Worm (Caenorhabditis elegans): ENCODE results near the gene mcm-2.

Gene mcm-2

ce11 chrII:12050607-12051006 lies 44.2 kb upstream of the mcm-2 start:
- TF ChIP-seq F13C5.2 (tag; optimal IDR thresholded peaks at IDR 0.05) (no peak), tbx-11 (GFP tag; IDR thresholded peaks at IDR 0.05) (no peak), hmg-4 (GFP tag; optimal IDR thresholded peaks at IDR 0.05) (no peak), scrt-1 (GFP tag; IDR thresholded peaks at IDR 0.05) (no peak)

ce11 chrII:12049281-12049680 lies 42.9 kb upstream of the mcm-2 start, which contains the start of gene nadk-2:
nadk-2 (plus strand) TSS chrII:12049581.
- TF ChIP-seq ama-1 (optimal IDR thresholded peaks at IDR 0.05), result no peak
- no peak for TF ChIP-seq aly-1 (tag; optimal IDR thresholded peaks at IDR 0.05)
- no peak for TF ChIP-seq sea-1 (GFP tag; conservative IDR thresholded peaks at IDR 0.05)
- no peak for TF ChIP-seq tbx-11 (GFP tag; IDR thresholded peaks at IDR 0.05)
- TF ChIP-seq F13C5.2 (tag; optimal IDR thresholded peaks at IDR 0.05), result no peak
- TF ChIP-seq ets-7 (tag; optimal IDR thresholded peaks at IDR 0.05), result no peak
- no peak for TF ChIP-seq hmbx-1 (tag; optimal IDR thresholded peaks at IDR 0.05)
- no peak for TF ChIP-seq pes-1 (GFP tag; IDR thresholded peaks at IDR 0.05)
- no peak for TF ChIP-seq ceh-36 (tag; optimal IDR thresholded peaks at IDR 0.05)
- no peak for TF ChIP-seq hmg-4 (GFP tag; optimal IDR thresholded peaks at IDR 0.05)
- TF ChIP-seq B0310.2 (tag; optimal IDR thresholded peaks at IDR 0.05), result no peak
- TF ChIP-seq scrt-1 (GFP tag; IDR thresholded peaks at IDR 0.05), result no peak
- no peak for TF ChIP-seq hnd-1 (tag; optimal IDR thresholded peaks at IDR 0.05)
- TF ChIP-seq ceh-13 (GFP tag; optimal IDR thresholded peaks at IDR 0.05), result no peak
- TF ChIP-seq flt-1 (GFP tag; IDR thresholded peaks at IDR 0.05), result no peak
- TF ChIP-seq tbx-37 (GFP tag; conservative IDR thresholded peaks at IDR 0.05), result no peak
- TF ChIP-seq tra-4 (tag; optimal IDR thresholded peaks at IDR 0.05), result no peak

ce11 chrII:12042108-12042960 lies 35.9 kb upstream of the mcm-2 start, which contains the start of gene ippk-1:
ippk-1 (plus strand) TSS chrII:12042910.
- TF ChIP-seq aly-1 (tag; optimal IDR thresholded peaks at IDR 0.05), result no peak
- no peak; the same call in 1 of the 2 replicates for TF ChIP-seq flt-1 (GFP tag; IDR thresholded peaks at IDR 0.05)
- no peak for TF ChIP-seq ceh-36 (tag; optimal IDR thresholded peaks at IDR 0.05)
- TF ChIP-seq sea-1 (GFP tag; conservative IDR thresholded peaks at IDR 0.05), result peak; percentile 74; the same call in 1 of the 2 replicates
- peak; percentile 73 for TF ChIP-seq ets-7 (tag; optimal IDR thresholded peaks at IDR 0.05)
- peak; percentile 40 for TF ChIP-seq ceh-13 (GFP tag; optimal IDR thresholded peaks at IDR 0.05)
- 0 out of 2 replicates have a peak, but pooled peaks have one; percentile 54 for TF ChIP-seq tbx-11 (GFP tag; IDR thresholded peaks at IDR 0.05)
- no peak for TF ChIP-seq scrt-1 (GFP tag; IDR thresholded peaks at IDR 0.05)
- TF ChIP-seq tbx-37 (GFP tag; conservative IDR thresholded peaks at IDR 0.05), result no peak
- TF ChIP-seq hmg-4 (GFP tag; optimal IDR thresholded peaks at IDR 0.05), result peak; percentile 51
- peak; percentile 79 for TF ChIP-seq pes-1 (GFP tag; IDR thresholded peaks at IDR 0.05)
- peak; percentile 44 for TF ChIP-seq tra-4 (tag; optimal IDR thresholded peaks at IDR 0.05)
- TF ChIP-seq hmbx-1 (tag; optimal IDR thresholded peaks at IDR 0.05), result no peak
- TF ChIP-seq B0310.2 (tag; optimal IDR thresholded peaks at IDR 0.05), result peak; percentile 68
- TF ChIP-seq F13C5.2 (tag; optimal IDR thresholded peaks at IDR 0.05), result peak; percentile 71
- TF ChIP-seq hnd-1 (tag; optimal IDR thresholded peaks at IDR 0.05), result peak; percentile 46
- no peak for TF ChIP-seq ama-1 (optimal IDR thresholded peaks at IDR 0.05)

- TF ChIP-seq tra-4 (tag; optimal IDR thresholded peaks at IDR 0.05), result no peak
- TF ChIP-seq ceh-36 (tag; optimal IDR thresholded peaks at IDR 0.05), result no peak
- TF ChIP-seq tbx-11 (GFP tag; IDR thresholded peaks at IDR 0.05), result no peak
Observed at ce11 chrII:12041116-12041515, 34.7 kb upstream of the mcm-2 start.

- TF ChIP-seq ceh-13 (GFP tag; optimal IDR thresholded peaks at IDR 0.05), result no peak
- peak; percentile 23 for TF ChIP-seq F13C5.2 (tag; optimal IDR thresholded peaks at IDR 0.05)
Observed at ce11 chrII:12040167-12040566, 33.7 kb upstream of the mcm-2 start.

- TF ChIP-seq ceh-36 (tag; optimal IDR thresholded peaks at IDR 0.05), result no peak
- no peak for TF ChIP-seq F13C5.2 (tag; optimal IDR thresholded peaks at IDR 0.05)
- TF ChIP-seq aly-1 (tag; optimal IDR thresholded peaks at IDR 0.05), result no peak
- no peak for TF ChIP-seq tra-4 (tag; optimal IDR thresholded peaks at IDR 0.05)
- TF ChIP-seq hmg-4 (GFP tag; optimal IDR thresholded peaks at IDR 0.05), result no peak
- TF ChIP-seq tbx-37 (GFP tag; conservative IDR thresholded peaks at IDR 0.05), result no peak
- no peak for TF ChIP-seq ama-1 (optimal IDR thresholded peaks at IDR 0.05)
- TF ChIP-seq hmbx-1 (tag; optimal IDR thresholded peaks at IDR 0.05), result no peak
- no peak for TF ChIP-seq flt-1 (GFP tag; IDR thresholded peaks at IDR 0.05)
- TF ChIP-seq ceh-13 (GFP tag; optimal IDR thresholded peaks at IDR 0.05), result no peak
- no peak for TF ChIP-seq sea-1 (GFP tag; conservative IDR thresholded peaks at IDR 0.05)
- no peak for TF ChIP-seq hnd-1 (tag; optimal IDR thresholded peaks at IDR 0.05)
Observed at ce11 chrII:12039039-12039438, 32.6 kb upstream of the mcm-2 start, which contains the start of gene tpi-1. tpi-1 (minus strand) TSS chrII:12039139.

- TF ChIP-seq ama-1 (optimal IDR thresholded peaks at IDR 0.05), result no peak
- no peak for TF ChIP-seq pes-1 (GFP tag; IDR thresholded peaks at IDR 0.05)
- no peak for TF ChIP-seq tra-4 (tag; optimal IDR thresholded peaks at IDR 0.05)
- TF ChIP-seq F13C5.2 (tag; optimal IDR thresholded peaks at IDR 0.05), result no peak
- TF ChIP-seq B0310.2 (tag; optimal IDR thresholded peaks at IDR 0.05), result no peak
- TF ChIP-seq ceh-13 (GFP tag; optimal IDR thresholded peaks at IDR 0.05), result no peak
- no peak for TF ChIP-seq ets-7 (tag; optimal IDR thresholded peaks at IDR 0.05)
- no peak for TF ChIP-seq hmg-4 (GFP tag; optimal IDR thresholded peaks at IDR 0.05)
- no peak for TF ChIP-seq hnd-1 (tag; optimal IDR thresholded peaks at IDR 0.05)
- TF ChIP-seq hmbx-1 (tag; optimal IDR thresholded peaks at IDR 0.05), result no peak
Observed at ce11 chrII:12036516-12036915, 30.1 kb upstream of the mcm-2 start, which contains the start of gene cyn-16. cyn-16 (minus strand) TSS chrII:12036742.

- no peak for TF ChIP-seq B0310.2 (tag; optimal IDR thresholded peaks at IDR 0.05)
- TF ChIP-seq aly-1 (tag; optimal IDR thresholded peaks at IDR 0.05), result no peak
Observed at ce11 chrII:12036075-12036474, 29.6 kb upstream of the mcm-2 start.

Data from whole organism, early embryonic.